Fruit fly (Drosophila melanogaster) whole organism, embryonic: Measurements from ENCODE around the gene ct.

Source experiments
- Antp ChIP-seq: fragments of 200-800 bp; sonication (Bioruptor generic); optimal IDR thresholded peaks from 3 replicates; lab custom pipeline; 2016; ENCODE audit warnings: missing biosample characterization, missing genetic modification characterization
- CG10209 ChIP-seq: fragments of 200-800 bp; sonication (Bioruptor generic); optimal IDR thresholded peaks from 3 replicates; lab custom pipeline; 2017; ENCODE audit warnings: missing biosample characterization, mild to moderate bottlenecking, missing genetic modification characterization, missing genetic modification reagents
- CG10274 ChIP-seq: fragments of 200-800 bp; sonication (Bioruptor generic); optimal IDR thresholded peaks from 3 replicates; lab custom pipeline; 2017; ENCODE audit warnings: missing biosample characterization, mild to moderate bottlenecking, missing genetic modification characterization
- CG10565 ChIP-seq: fragments of 200-800 bp; sonication (Bioruptor generic); optimal IDR thresholded peaks from 3 replicates; lab custom pipeline; 2016; ENCODE audit warnings: missing biosample characterization, mild to moderate bottlenecking, missing genetic modification characterization
- CG11093 ChIP-seq: fragments of 200-800 bp; sonication (Bioruptor generic); IDR thresholded peaks from 3 replicates; pipeline ENCODE4 v1.3.6; 2022; ENCODE audit warnings: missing biosample characterization, missing genetic modification characterization
- CG11695 ChIP-seq: fragments of 200-800 bp; sonication (Bioruptor generic); IDR thresholded peaks from 3 replicates; pipeline ENCODE4 v1.3.6; 2022; ENCODE audit warnings: missing biosample characterization, missing genetic modification characterization
- CG12071 ChIP-seq: fragments of 200-800 bp; sonication (Bioruptor generic); optimal IDR thresholded peaks from 3 replicates; lab custom pipeline; 2018; ENCODE audit warnings: missing biosample characterization, mild to moderate bottlenecking, missing genetic modification characterization
- CG12659 ChIP-seq: fragments of 200-800 bp; sonication (Bioruptor generic); optimal IDR thresholded peaks from 3 replicates; lab custom pipeline; 2017; ENCODE audit warnings: mild to moderate bottlenecking, missing biosample characterization, missing genetic modification reagents, missing genetic modification characterization
- CG13123 ChIP-seq: fragments of 200-800 bp; sonication (Bioruptor generic); optimal IDR thresholded peaks from 2 replicates; lab custom pipeline; 2016; ENCODE audit warnings: missing biosample characterization, missing genetic modification characterization
- CG13894 ChIP-seq: fragments of 200-800 bp; sonication (Bioruptor generic); optimal IDR thresholded peaks from 3 replicates; lab custom pipeline; 2018; ENCODE audit warnings: missing biosample characterization, mild to moderate bottlenecking, missing genetic modification characterization, moderate library complexity
- CG14667 ChIP-seq: fragments of 200-800 bp; sonication (Bioruptor generic); IDR thresholded peaks from 2 replicates; pipeline ENCODE4 v1.3.6; 2022; ENCODE audit warnings: missing biosample characterization, missing genetic modification characterization
- CG15514 ChIP-seq: fragments of 200-800 bp; sonication (Bioruptor generic); optimal IDR thresholded peaks from 3 replicates; lab custom pipeline; 2017; ENCODE audit warnings: missing biosample characterization, missing genetic modification characterization, mild to moderate bottlenecking, moderate library complexity, missing genetic modification reagents
- CG17328 ChIP-seq: fragments of 200-800 bp; sonication (Bioruptor generic); IDR thresholded peaks from 2 replicates; pipeline ENCODE4 v1.3.6; 2022; ENCODE audit warnings: missing biosample characterization, missing genetic modification characterization
- CG17359 ChIP-seq: fragments of 200-800 bp; sonication (Bioruptor generic); optimal IDR thresholded peaks from 3 replicates; lab custom pipeline; 2018; ENCODE audit warnings: missing biosample characterization, mild to moderate bottlenecking, missing genetic modification characterization, moderate library complexity
- CG17612 ChIP-seq: fragments of 200-800 bp; sonication (Bioruptor generic); IDR thresholded peaks from 2 replicates; pipeline ENCODE4 v1.3.6; 2022; ENCODE audit warnings: missing biosample characterization, missing genetic modification characterization
- CG17802 ChIP-seq: fragments of 200-800 bp; sonication (Bioruptor generic); optimal IDR thresholded peaks from 2 replicates; lab custom pipeline; 2018; ENCODE audit warnings: missing biosample characterization, mild to moderate bottlenecking, missing genetic modification characterization, moderate library complexity
- CG17912 ChIP-seq: fragments of 200-800 bp; sonication (Bioruptor generic); optimal IDR thresholded peaks from 2 replicates; lab custom pipeline; 2018; ENCODE audit warnings: missing biosample characterization, mild to moderate bottlenecking, missing genetic modification characterization
- CG1792 ChIP-seq: fragments of 200-800 bp; sonication (Bioruptor generic); optimal IDR thresholded peaks from 2 replicates; lab custom pipeline; 2016; ENCODE audit warnings: missing biosample characterization, missing genetic modification characterization
- CG2129 ChIP-seq: fragments of 200-800 bp; sonication (Bioruptor generic); IDR thresholded peaks from 2 replicates; pipeline ENCODE4 v1.3.6; 2022; ENCODE audit warnings: missing biosample characterization, missing genetic modification characterization; ENCODE audit not compliant: partially characterized antibody
- CG34422 ChIP-seq: fragments of 200-800 bp; sonication (Bioruptor generic); IDR thresholded peaks from 3 replicates; pipeline ENCODE4 v1.3.6; 2022; ENCODE audit warnings: missing biosample characterization, missing genetic modification characterization
- CG4360 ChIP-seq: fragments of 200-800 bp; sonication (Bioruptor generic); IDR thresholded peaks from 2 replicates; pipeline ENCODE4 v1.3.6; 2022; ENCODE audit warnings: missing biosample characterization, missing genetic modification characterization
- CG43689 ChIP-seq: fragments of 200-800 bp; sonication (Bioruptor generic); IDR thresholded peaks from 2 replicates; pipeline ENCODE4 v1.3.6; 2022; ENCODE audit warnings: missing biosample characterization, missing genetic modification characterization
- CG4854 ChIP-seq: fragments of 200-800 bp; sonication (Bioruptor generic); optimal IDR thresholded peaks from 2 replicates; lab custom pipeline; 2016; ENCODE audit warnings: missing biosample characterization, missing genetic modification characterization, inconsistent platforms
- CG5180 ChIP-seq: fragments of 200-800 bp; sonication (Bioruptor generic); optimal IDR thresholded peaks from 3 replicates; lab custom pipeline; 2017; ENCODE audit warnings: missing biosample characterization, missing genetic modification characterization, mild to moderate bottlenecking, moderate library complexity, missing genetic modification reagents
- CG5953 ChIP-seq: fragments of 200-800 bp; sonication (Bioruptor generic); IDR thresholded peaks from 2 replicates; pipeline ENCODE4 v1.3.6; 2022; ENCODE audit warnings: missing biosample characterization, missing genetic modification characterization
- CG6654 ChIP-seq: fragments of 200-800 bp; sonication (Bioruptor generic); optimal IDR thresholded peaks from 2 replicates; lab custom pipeline; 2017; ENCODE audit warnings: missing biosample characterization, mild to moderate bottlenecking, missing genetic modification characterization
- CG6813 ChIP-seq: fragments of 200-800 bp; sonication (Bioruptor generic); optimal IDR thresholded peaks from 2 replicates; lab custom pipeline; 2017; ENCODE audit warnings: missing biosample characterization, missing genetic modification characterization, mild to moderate bottlenecking, moderate library complexity, missing genetic modification reagents
- CG9437 ChIP-seq: fragments of 200-800 bp; sonication (Bioruptor generic); optimal IDR thresholded peaks from 2 replicates; lab custom pipeline; 2018; ENCODE audit warnings: missing biosample characterization, mild to moderate bottlenecking, missing genetic modification characterization
- Dip3 ChIP-seq: fragments of 200-800 bp; sonication (Bioruptor generic); optimal IDR thresholded peaks from 3 replicates; lab custom pipeline; 2016; ENCODE audit warnings: missing biosample characterization, missing genetic modification characterization
- Ets97D ChIP-seq: fragments of 200-800 bp; sonication (Bioruptor generic); optimal IDR thresholded peaks from 3 replicates; lab custom pipeline; 2016; ENCODE audit warnings: missing biosample characterization, missing genetic modification characterization
- Hr51 ChIP-seq, 2 experiments: fragments of 200-800 bp; sonication (Bioruptor generic); optimal IDR thresholded peaks; 2 replicates in 1 of 2; 3 replicates in 1 of 2; lab custom pipeline; 2016 to 2018; ENCODE audit warnings: missing biosample characterization in 2 of 2, missing genetic modification characterization in 2 of 2, mild to moderate bottlenecking in 1 of 2, moderate library complexity in 1 of 2
- Max ChIP-seq: fragments of 200-800 bp; sonication (Bioruptor generic); optimal IDR thresholded peaks from 2 replicates; lab custom pipeline; 2016; ENCODE audit warnings: missing biosample characterization, mild to moderate bottlenecking, missing genetic modification characterization
- NFAT ChIP-seq: fragments of 200-800 bp; sonication (Bioruptor generic); IDR thresholded peaks from 2 replicates; pipeline ENCODE4 v1.3.6; 2022; ENCODE audit warnings: missing biosample characterization, missing genetic modification characterization
- Nf-YA ChIP-seq: fragments of 200-800 bp; sonication (Bioruptor generic); IDR thresholded peaks from 2 replicates; pipeline ENCODE4 v1.3.6; 2022; ENCODE audit warnings: missing biosample characterization, missing genetic modification characterization
- Oli ChIP-seq: fragments of 200-800 bp; sonication (Bioruptor generic); optimal IDR thresholded peaks from 2 replicates; lab custom pipeline; 2018; ENCODE audit warnings: missing biosample characterization, mild to moderate bottlenecking, missing genetic modification characterization, moderate library complexity
- Poxn ChIP-seq: fragments of 200-800 bp; sonication (Bioruptor generic); IDR thresholded peaks from 2 replicates; pipeline ENCODE4 v1.3.6; 2022; ENCODE audit warnings: missing biosample characterization, missing genetic modification characterization
- Tbp ChIP-seq: fragments of >200 bp; optimal IDR thresholded peaks from 2 replicates; lab custom pipeline; 2018; ENCODE audit warnings: missing biosample characterization, missing genetic modification characterization
- en ChIP-seq: fragments of 200-800 bp; sonication (Bioruptor generic); optimal IDR thresholded peaks from 2 replicates; lab custom pipeline; 2016; ENCODE audit warnings: missing biosample characterization, missing genetic modification characterization
- exex ChIP-seq: fragments of 200-800 bp; sonication (Bioruptor generic); optimal IDR thresholded peaks from 4 replicates; lab custom pipeline; 2018; ENCODE audit warnings: missing biosample characterization, mild to moderate bottlenecking, missing genetic modification characterization, moderate library complexity
- fd64A ChIP-seq: fragments of 200-800 bp; sonication (Bioruptor generic); optimal IDR thresholded peaks from 3 replicates; lab custom pipeline; 2018; ENCODE audit warnings: missing biosample characterization, mild to moderate bottlenecking, missing genetic modification characterization
- gcm2 ChIP-seq: fragments of 200-800 bp; sonication (Bioruptor generic); optimal IDR thresholded peaks from 2 replicates; lab custom pipeline; 2016; ENCODE audit warnings: missing biosample characterization, missing genetic modification characterization
- h ChIP-seq: fragments of >200 bp; optimal IDR thresholded peaks from 2 replicates; lab custom pipeline; 2017
- jumu ChIP-seq: fragments of 200-800 bp; sonication (Bioruptor generic); optimal IDR thresholded peaks from 3 replicates; lab custom pipeline; 2016; ENCODE audit warnings: missing biosample characterization, missing genetic modification characterization
- knrl ChIP-seq: fragments of 200-800 bp; sonication (Bioruptor generic); IDR thresholded peaks from 3 replicates; pipeline ENCODE4 v1.3.6; 2022; ENCODE audit warnings: missing biosample characterization, missing genetic modification characterization; ENCODE audit not compliant: partially characterized antibody
- maf-S ChIP-seq: fragments of 200-800 bp; sonication (Bioruptor generic); optimal IDR thresholded peaks from 2 replicates; lab custom pipeline; 2016; ENCODE audit warnings: missing biosample characterization, missing genetic modification characterization
- repo ChIP-seq: fragments of 200-800 bp; sonication (Bioruptor generic); optimal IDR thresholded peaks from 2 replicates; lab custom pipeline; 2016; ENCODE audit warnings: missing biosample characterization, missing genetic modification characterization
- scrt ChIP-seq: fragments of 200-800 bp; sonication (Bioruptor generic); optimal IDR thresholded peaks from 2 replicates; lab custom pipeline; 2018; ENCODE audit warnings: missing biosample characterization, mild to moderate bottlenecking, missing genetic modification characterization, moderate library complexity
- sens-2 ChIP-seq: fragments of 200-800 bp; sonication (Bioruptor generic); IDR thresholded peaks from 2 replicates; pipeline ENCODE4 v1.3.6; 2022; ENCODE audit warnings: missing biosample characterization, missing genetic modification characterization
- slou ChIP-seq: fragments of 200-800 bp; sonication (Bioruptor generic); optimal IDR thresholded peaks from 3 replicates; lab custom pipeline; 2016; ENCODE audit warnings: missing biosample characterization, missing genetic modification characterization
- slp2 ChIP-seq: fragments of 200-800 bp; sonication (Bioruptor generic); optimal IDR thresholded peaks from 2 replicates; lab custom pipeline; 2016; ENCODE audit warnings: missing biosample characterization, missing genetic modification characterization
- stc ChIP-seq: fragments of 200-800 bp; sonication (Bioruptor generic); IDR thresholded peaks from 2 replicates; pipeline ENCODE4 v1.3.6; 2022; ENCODE audit warnings: missing biosample characterization, missing genetic modification characterization

The ct gene

dm6 chrX:7692740-7693064, 84.5 kb downstream of the ct start (continued):
- TF ChIP-seq gcm2 (no peak), CG4854 (GFP tag; lab: Kevin White, UChicago) (peak; percentile 43), CG43689 (GFP tag; lab: Robert Waterston, UW) (peak; percentile 46; the same call in 1 of the 2 replicates), CG13894 (tag; lab: Kevin White, UChicago) (peak; percentile 68), Dip3 (GFP tag; lab: Kevin White, UChicago) (peak; percentile 71), CG6654 (GFP tag; lab: Kevin White, UChicago) (no peak), NFAT (GFP tag; lab: Robert Waterston, UW) (peak; percentile 63), slou (GFP tag; lab: Kevin White, UChicago) (peak; percentile 43), CG17912 (GFP tag; lab: Kevin White, UChicago) (no peak), exex (tag; lab: Kevin White, UChicago) (no peak), slp2 (GFP tag; lab: Kevin White, UChicago) (peak; percentile 48), CG4360 (no peak; the same call in 1 of the 2 replicates), Antp (peak; percentile 63), Tbp (GFP tag; lab: Kevin White, UChicago) (no peak), CG5180 (GFP tag; lab: Kevin White, UChicago) (peak; percentile 17), knrl (GFP tag; lab: Robert Waterston, UW) (no peak), Oli (tag; lab: Kevin White, UChicago) (peak; percentile 59), CG9437 (GFP tag; lab: Kevin White, UChicago) (no peak), Max (GFP tag; lab: Kevin White, UChicago) (peak; percentile 21), Hr51 (GFP tag; optimal IDR thresholded peaks at IDR 0.05; lab: Kevin White, UChicago) (peak; percentile 5 to 76), en (GFP tag; lab: Kevin White, UChicago) (peak; percentile 33), scrt (GFP tag; lab: Kevin White, UChicago) (peak; percentile 54), CG5953 (GFP tag; lab: Robert Waterston, UW) (peak; percentile 79), Nf-YA (GFP tag; lab: Robert Waterston, UW) (peak; percentile 50), CG17802 (tag; lab: Kevin White, UChicago) (no peak), CG15514 (peak; percentile 30), CG13123 (GFP tag; lab: Kevin White, UChicago) (peak; percentile 25), CG17328 (GFP tag; lab: Robert Waterston, UW) (peak; percentile 70), repo (GFP tag; lab: Kevin White, UChicago) (peak; percentile 32), fd64A (GFP tag; lab: Kevin White, UChicago) (no peak), CG17359 (tag; lab: Kevin White, UChicago) (peak; percentile 72), stc (peak; percentile 75), maf-S (GFP tag; lab: Kevin White, UChicago) (peak; percentile 20), sens-2 (peak; percentile 53; the same call in 1 of the 2 replicates), CG10209 (GFP tag; lab: Kevin White, UChicago) (peak; percentile 57), h (lab: Kevin White, UChicago) (no peak), CG12659 (GFP tag; lab: Kevin White, UChicago) (peak; percentile 28), CG10565 (no peak), CG14667 (GFP tag; lab: Robert Waterston, UW) (peak; percentile 59; the same call in 1 of the 2 replicates), CG6813 (GFP tag; lab: Kevin White, UChicago) (no peak), jumu (peak; percentile 62), CG12071 (peak; percentile 51), Poxn (GFP tag; lab: Robert Waterston, UW) (no peak), CG11695 (peak; percentile 78), CG10274 (GFP tag; lab: Kevin White, UChicago) (peak; percentile 11), CG17612 (GFP tag; lab: Robert Waterston, UW) (no peak), CG11093 (GFP tag; lab: Robert Waterston, UW) (0 out of 3 replicates have a peak, but pooled peaks have one; percentile 12), CG34422 (GFP tag; lab: Robert Waterston, UW) (peak; percentile 83), CG1792 (GFP tag; lab: Kevin White, UChicago) (peak; percentile 44), CG2129 (GFP tag; lab: Robert Waterston, UW) (no peak), Ets97D (no peak)
